Worm (Caenorhabditis elegans): ENCODE results near the gene col-91.

DNA sequence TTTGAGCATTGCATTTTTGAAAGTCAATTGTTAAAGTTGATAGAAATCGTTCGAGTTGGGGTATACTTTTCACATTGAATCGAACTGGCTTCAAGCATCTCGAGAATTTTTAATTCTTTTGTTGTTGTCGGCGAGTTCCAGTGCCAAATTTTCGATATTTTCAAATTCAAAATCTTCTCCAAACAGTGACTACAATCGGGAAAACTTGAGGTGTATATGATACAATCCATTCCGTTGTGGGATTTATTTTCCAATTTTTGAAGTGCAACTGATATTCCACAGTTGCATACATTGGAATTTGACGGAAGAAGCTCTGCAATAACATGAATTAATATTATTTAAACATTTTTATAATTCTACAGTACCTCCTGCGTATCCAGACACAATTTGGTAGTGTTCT is 42.4 kb upstream of the col-91 start:
- TF ChIP-seq R02D3.7 (tag; optimal IDR thresholded peaks at IDR 0.05) (no peak), mdl-1 (tag; optimal IDR thresholded peaks at IDR 0.05) (no peak), ama-1 (optimal IDR thresholded peaks at IDR 0.05) (no peak)
